Fruit fly (Drosophila melanogaster) whole organism, adult: Measurements from ENCODE around the gene nonA-l.

Experiments
- CG11617 ChIP-seq: fragments of 200-800 bp; sonication (Bioruptor generic); optimal IDR thresholded peaks from 2 replicates; lab custom pipeline; 2017; ENCODE audit warnings: mild to moderate bottlenecking, missing biosample characterization, missing genetic modification reagents, missing genetic modification characterization
- CG12768 ChIP-seq: fragments of 200-800 bp; sonication (Bioruptor generic); optimal IDR thresholded peaks from 2 replicates; lab custom pipeline; 2017; ENCODE audit warnings: missing biosample characterization, missing genetic modification characterization, mild to moderate bottlenecking, moderate library complexity, missing genetic modification reagents
- CG1620 ChIP-seq: fragments of 200-800 bp; sonication (Bioruptor generic); optimal IDR thresholded peaks from 2 replicates; lab custom pipeline; 2016; ENCODE audit warnings: missing biosample characterization, missing genetic modification characterization
- CG33017 ChIP-seq: fragments of 200-800 bp; sonication (Bioruptor generic); optimal IDR thresholded peaks from 2 replicates; lab custom pipeline; 2018; ENCODE audit warnings: missing biosample characterization, mild to moderate bottlenecking, missing genetic modification characterization, moderate library complexity
- CG5204 ChIP-seq: fragments of 200-800 bp; sonication (Bioruptor generic); optimal IDR thresholded peaks from 2 replicates; lab custom pipeline; 2016; ENCODE audit warnings: missing biosample characterization, missing genetic modification characterization
- CG7045 ChIP-seq: fragments of 200-800 bp; sonication (Bioruptor generic); optimal IDR thresholded peaks from 2 replicates; lab custom pipeline; 2017; ENCODE audit warnings: missing biosample characterization, mild to moderate bottlenecking, missing genetic modification characterization
- CG7101 ChIP-seq: fragments of 200-800 bp; sonication (Bioruptor generic); optimal IDR thresholded peaks from 2 replicates; lab custom pipeline; 2018; ENCODE audit warnings: missing biosample characterization, mild to moderate bottlenecking, missing genetic modification characterization, moderate library complexity
- Clk ChIP-seq: fragments of 200-800 bp; sonication (Bioruptor generic); optimal IDR thresholded peaks from 2 replicates; lab custom pipeline; 2017; ENCODE audit warnings: missing biosample characterization, missing genetic modification characterization
- Crg-1 ChIP-seq: fragments of 200-800 bp; sonication (Bioruptor generic); optimal IDR thresholded peaks from 2 replicates; lab custom pipeline; 2016; ENCODE audit warnings: missing biosample characterization, missing genetic modification characterization
- Mnt ChIP-seq: fragments of 200-800 bp; sonication (Bioruptor generic); optimal IDR thresholded peaks from 2 replicates; lab custom pipeline; 2016; ENCODE audit warnings: missing biosample characterization, mild to moderate bottlenecking, missing genetic modification characterization
- cnc ChIP-seq, 2 experiments: fragments of >200 bp; optimal IDR thresholded peaks; 2 replicates each; lab custom pipeline; 2017
- tj ChIP-seq: fragments of 200-800 bp; sonication (Bioruptor generic); optimal IDR thresholded peaks from 3 replicates; lab custom pipeline; 2017; ENCODE audit warnings: missing biosample characterization, mild to moderate bottlenecking, missing genetic modification characterization, moderate library complexity
- toe ChIP-seq: fragments of 200-800 bp; sonication (Bioruptor generic); optimal IDR thresholded peaks from 2 replicates; lab custom pipeline; 2016; ENCODE audit warnings: missing biosample characterization, missing genetic modification characterization

DNA sequence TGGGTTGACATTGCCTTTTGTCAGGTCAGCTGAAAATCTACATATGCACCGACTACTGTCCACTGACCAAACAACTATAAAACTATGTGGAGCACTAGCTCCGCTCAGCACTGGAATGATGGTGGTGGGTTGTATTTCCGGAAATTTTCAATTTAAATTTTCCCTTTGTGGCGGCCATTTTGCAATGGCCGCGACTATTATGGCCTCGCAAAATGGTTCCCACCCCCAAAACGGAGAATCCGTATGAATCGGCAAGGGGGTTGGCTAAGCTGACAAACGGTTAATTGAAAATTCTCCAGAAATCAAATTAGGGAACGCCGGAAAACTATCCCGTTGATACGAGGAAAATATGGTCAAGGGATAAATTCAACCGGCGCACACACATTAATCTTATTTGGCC, 42.9 kb downstream of the nonA-l start:
- TF ChIP-seq CG5204 (GFP tag; lab: Kevin White, UChicago) (no peak), Crg-1 (no peak), Clk (GFP tag; lab: Kevin White, UChicago) (no peak), CG1620 (no peak), CG7101 (tag; lab: Kevin White, UChicago) (no peak), Mnt (GFP tag; lab: Kevin White, UChicago) (no peak), CG11617 (no peak), CG33017 (tag; lab: Kevin White, UChicago) (no peak), cnc (optimal IDR thresholded peaks at IDR 0.05; lab: Kevin White, UChicago) (no peak), toe (GFP tag; lab: Kevin White, UChicago) (no peak), CG7045 (GFP tag; lab: Kevin White, UChicago) (no peak), tj (GFP tag; lab: Kevin White, UChicago) (no peak), CG12768 (GFP tag; lab: Kevin White, UChicago) (no peak)
